Worm (Caenorhabditis elegans) whole organism, L4 larva: ENCODE measurements around the gene Y82E9BR.10.
A peak's percentile ranks its signal among the peaks of the same experiment; 100 is the strongest.
"Not testable (repeated sequence)": the region's sequence is repeated elsewhere in the genome, so short reads cannot be mapped to it uniquely, and the experiment has no call there.

ENCODE experiments used
- D1046.2 ChIP-seq: fragments of 200-800 bp; sonication (Bioruptor generic); IDR thresholded peaks from 2 replicates; pipeline ENCODE4 v1.3.6; 2022; ENCODE audit warnings: missing genetic modification characterization, missing compliant biosample characterization
- F37D6.2 ChIP-seq: sonication (generic microtip); optimal IDR thresholded peaks from 2 replicates; lab custom pipeline; 2016; ENCODE audit warnings: mild to moderate bottlenecking, missing genetic modification characterization, missing compliant biosample characterization
- Y105C5A.15 ChIP-seq: fragments of 200-800 bp; sonication (Bioruptor generic); IDR thresholded peaks from 2 replicates; pipeline ENCODE4 v1.3.6; 2022; ENCODE audit warnings: missing genetic modification characterization, missing compliant biosample characterization
- Y5F2A.4 ChIP-seq: fragments of 200-800 bp; sonication (Bioruptor generic); optimal IDR thresholded peaks from 2 replicates; lab custom pipeline; 2018; ENCODE audit warnings: mild to moderate bottlenecking, missing genetic modification characterization, missing compliant biosample characterization
- Y75B8A.6 ChIP-seq: fragments of 200-800 bp; sonication (Bioruptor generic); IDR thresholded peaks from 2 replicates; pipeline ENCODE4 v1.3.6; 2022; ENCODE audit warnings: missing genetic modification reagents, missing genetic modification characterization, missing compliant biosample characterization
- ZK337.2 ChIP-seq: fragments of 200-800 bp; sonication (Bioruptor generic); IDR thresholded peaks from 2 replicates; pipeline ENCODE4 v1.3.6; 2022; ENCODE audit warnings: missing genetic modification reagents, missing genetic modification characterization, missing compliant biosample characterization
- aha-1 ChIP-seq: fragments of 150-350 bp; peaks from one replicate; lab custom pipeline; 2014; ENCODE audit warnings: missing biosample characterization, missing genetic modification characterization
- arid-1 ChIP-seq: fragments of 200-800 bp; sonication (Bioruptor generic); conservative IDR thresholded peaks from 2 replicates; pipeline ENCODE4 v1.3.6; 2022; ENCODE audit warnings: missing genetic modification reagents, missing genetic modification characterization, missing compliant biosample characterization
- attf-4 ChIP-seq: sonication (generic microtip); optimal IDR thresholded peaks from 3 replicates; lab custom pipeline; 2017; ENCODE audit warnings: missing biosample characterization, missing genetic modification characterization
- ceh-20 ChIP-seq: fragments of 200-800 bp; sonication (Bioruptor generic); IDR thresholded peaks from 2 replicates; pipeline ENCODE4 v1.3.6; 2022; ENCODE audit warnings: missing genetic modification reagents, missing genetic modification characterization, missing compliant biosample characterization
- ceh-82 ChIP-seq: sonication (generic microtip); optimal IDR thresholded peaks from 2 replicates; lab custom pipeline; 2017; ENCODE audit warnings: missing biosample characterization, missing genetic modification characterization
- ces-1 ChIP-seq: fragments of 150-350 bp; sonication (generic microtip); optimal IDR thresholded peaks from 4 replicates; lab custom pipeline; 2014; ENCODE audit warnings: missing biosample characterization, missing genetic modification reagents, missing genetic modification characterization
- cey-2 ChIP-seq: sonication (generic microtip); optimal IDR thresholded peaks from 3 replicates; lab custom pipeline; 2017; ENCODE audit warnings: missing genetic modification characterization, mild to moderate bottlenecking, missing compliant biosample characterization, antibody characterized with exemption, borderline replicate concordance; ENCODE audit not compliant: insufficient read depth
- daf-16 ChIP-seq, 3 experiments: sonication (generic microtip); optimal IDR thresholded peaks; 2 replicates each; lab custom pipeline; 2016 to 2017; ENCODE audit warnings: missing genetic modification characterization in 3 of 3, missing genetic modification reagents in 3 of 3, mild to moderate bottlenecking in 2 of 3, missing compliant biosample characterization in 2 of 3, missing biosample characterization in 1 of 3, moderate library complexity in 1 of 3
- dmd-6 ChIP-seq: fragments of 200-800 bp; sonication (Bioruptor generic); IDR thresholded peaks from 2 replicates; pipeline ENCODE4 v1.3.6; 2022; ENCODE audit warnings: missing genetic modification reagents, missing genetic modification characterization, missing compliant biosample characterization
- dmd-8 ChIP-seq: fragments of 200-800 bp; sonication (Bioruptor generic); IDR thresholded peaks from 2 replicates; pipeline ENCODE4 v1.3.6; 2022; ENCODE audit warnings: missing genetic modification characterization, missing compliant biosample characterization
- egl-27 ChIP-seq: sonication (generic microtip); optimal IDR thresholded peaks from 3 replicates; lab custom pipeline; 2017; ENCODE audit warnings: missing biosample characterization, missing genetic modification reagents, missing genetic modification characterization
- egl-43 ChIP-seq: fragments of 200-800 bp; sonication (Bioruptor generic); IDR thresholded peaks from 2 replicates; pipeline ENCODE4 v1.3.6; 2022; ENCODE audit warnings: missing genetic modification reagents, missing genetic modification characterization, missing compliant biosample characterization
- hif-1 ChIP-seq, 2 experiments: sonication (generic microtip); optimal IDR thresholded peaks; 2 replicates each; lab custom pipeline; 2016 to 2017; ENCODE audit warnings: missing compliant biosample characterization in 2 of 2, missing genetic modification characterization in 2 of 2, missing genetic modification reagents in 2 of 2, missing genotype in 2 of 2, mild to moderate bottlenecking in 1 of 2
- hlh-11 ChIP-seq: fragments of 200-800 bp; sonication (Bioruptor generic); optimal IDR thresholded peaks from 2 replicates; lab custom pipeline; 2018; ENCODE audit warnings: mild to moderate bottlenecking, missing genetic modification characterization, missing compliant biosample characterization
- hlh-30 ChIP-seq: sonication (generic microtip); optimal IDR thresholded peaks from 2 replicates; lab custom pipeline; 2017; ENCODE audit warnings: antibody characterized with exemption, mild to moderate bottlenecking, missing genetic modification characterization, missing compliant biosample characterization; ENCODE audit not compliant: insufficient read depth
- lim-7 ChIP-seq: fragments of 200-800 bp; sonication (Bioruptor generic); IDR thresholded peaks from 2 replicates; pipeline ENCODE4 v1.3.6; 2022; ENCODE audit warnings: missing genetic modification characterization, missing compliant biosample characterization
- lin-1 ChIP-seq: fragments of 200-800 bp; sonication (Bioruptor generic); IDR thresholded peaks from 2 replicates; pipeline ENCODE4 v1.3.6; 2022; ENCODE audit warnings: missing genetic modification reagents, missing genetic modification characterization, missing compliant biosample characterization
- lin-13 ChIP-seq: fragments of 150-350 bp; optimal IDR thresholded peaks from 2 replicates; lab custom pipeline; 2014; ENCODE audit warnings: missing biosample characterization, missing genetic modification reagents, missing genetic modification characterization
- lin-15B ChIP-seq: fragments of 150-350 bp; sonication (generic microtip); optimal IDR thresholded peaks from 3 replicates; lab custom pipeline; 2014; ENCODE audit warnings: missing biosample characterization, missing genetic modification characterization
- lin-29 ChIP-seq: fragments of 200-800 bp; sonication (Bioruptor generic); IDR thresholded peaks from 2 replicates; pipeline ENCODE4 v1.3.6; 2022; ENCODE audit warnings: missing genetic modification reagents, missing genetic modification characterization, missing compliant biosample characterization
- lsy-2 ChIP-seq, 2 experiments: fragments of 150-350 bp in 1 of 2; sonication (generic microtip) in 1 of 2; optimal IDR thresholded peaks; 2 replicates each; lab custom pipeline; 2014 to 2017; ENCODE audit warnings: missing biosample characterization in 2 of 2, missing genetic modification characterization in 2 of 2
- madf-5 ChIP-seq, 2 experiments: fragments of 200-800 bp; sonication (Bioruptor generic); IDR thresholded peaks; 2 replicates each; pipeline ENCODE4 v1.3.6; 2022; ENCODE audit warnings: missing compliant biosample characterization in 2 of 2, missing genetic modification characterization in 2 of 2
- mdl-1 ChIP-seq, 2 experiments: fragments of 150-350 bp in 1 of 2; sonication (generic microtip) in 1 of 2; optimal IDR thresholded peaks; 2 replicates each; lab custom pipeline; 2014 to 2017; ENCODE audit warnings: missing biosample characterization in 2 of 2, missing genetic modification characterization in 2 of 2
- nhr-11 ChIP-seq: fragments of 150-350 bp; optimal IDR thresholded peaks from 2 replicates; lab custom pipeline; 2014; ENCODE audit warnings: missing biosample characterization, missing genetic modification characterization
- nhr-111 ChIP-seq: fragments of 200-800 bp; sonication (Bioruptor generic); optimal IDR thresholded peaks from 2 replicates; lab custom pipeline; 2018; ENCODE audit warnings: mild to moderate bottlenecking, missing genetic modification characterization, missing compliant biosample characterization
- nhr-28 ChIP-seq: fragments of 150-350 bp; optimal IDR thresholded peaks from 2 replicates; lab custom pipeline; 2014; ENCODE audit warnings: missing biosample characterization, missing genetic modification characterization
- nhr-41 ChIP-seq: fragments of 200-800 bp; sonication (Bioruptor generic); IDR thresholded peaks from 2 replicates; pipeline ENCODE4 v1.3.6; 2022; ENCODE audit warnings: missing genetic modification reagents, missing genetic modification characterization, missing compliant biosample characterization
- nhr-42 ChIP-seq: fragments of 200-800 bp; sonication (Bioruptor generic); IDR thresholded peaks from 2 replicates; pipeline ENCODE4 v1.3.6; 2022; ENCODE audit warnings: missing genetic modification characterization, missing compliant biosample characterization
- nhr-48 ChIP-seq: sonication (generic microtip); optimal IDR thresholded peaks from 2 replicates; lab custom pipeline; 2016; ENCODE audit warnings: mild to moderate bottlenecking, missing genetic modification characterization, missing compliant biosample characterization
- nhr-77 ChIP-seq: fragments of 150-350 bp; optimal IDR thresholded peaks from 2 replicates; lab custom pipeline; 2014; ENCODE audit warnings: missing biosample characterization, missing genetic modification characterization
- pqm-1 ChIP-seq: sonication (generic microtip); optimal IDR thresholded peaks from 2 replicates; lab custom pipeline; 2017; ENCODE audit warnings: missing biosample characterization, missing genetic modification characterization
- rbr-2 ChIP-seq: sonication (generic microtip); optimal IDR thresholded peaks from 2 replicates; lab custom pipeline; 2016; ENCODE audit warnings: missing genotype, missing genetic modification characterization, missing compliant biosample characterization
- saeg-2 ChIP-seq: fragments of 200-800 bp; sonication (Bioruptor generic); IDR thresholded peaks from 2 replicates; pipeline ENCODE4 v1.3.6; 2022; ENCODE audit warnings: missing genetic modification reagents, missing genetic modification characterization, missing compliant biosample characterization
- sdz-12 ChIP-seq: fragments of 200-800 bp; sonication (Bioruptor generic); optimal IDR thresholded peaks from 2 replicates; lab custom pipeline; 2018; ENCODE audit warnings: mild to moderate bottlenecking, missing genetic modification characterization, missing compliant biosample characterization
- set-16 ChIP-seq: fragments of 200-800 bp; sonication (Bioruptor generic); IDR thresholded peaks from 2 replicates; pipeline ENCODE4 v1.3.6; 2022; ENCODE audit warnings: missing genetic modification reagents, missing genetic modification characterization, missing compliant biosample characterization
- snpc-1.2 ChIP-seq: fragments of 200-800 bp; sonication (Bioruptor generic); IDR thresholded peaks from 2 replicates; pipeline ENCODE4 v1.3.6; 2022; ENCODE audit warnings: missing genetic modification reagents, missing genetic modification characterization, missing compliant biosample characterization
- spr-1 ChIP-seq: sonication (generic microtip); optimal IDR thresholded peaks from 2 replicates; lab custom pipeline; 2016; ENCODE audit warnings: mild to moderate bottlenecking, missing genetic modification characterization, missing compliant biosample characterization
- spr-3 ChIP-seq: fragments of 200-800 bp; sonication (Bioruptor generic); optimal IDR thresholded peaks from 2 replicates; lab custom pipeline; 2018; ENCODE audit warnings: mild to moderate bottlenecking, missing genetic modification characterization, missing compliant biosample characterization
- tra-1 ChIP-seq: fragments of 200-800 bp; sonication (Bioruptor generic); IDR thresholded peaks from 2 replicates; pipeline ENCODE4 v1.3.6; 2022; ENCODE audit warnings: missing genetic modification reagents, missing genetic modification characterization, missing compliant biosample characterization
- unc-130 ChIP-seq: sonication (generic microtip); optimal IDR thresholded peaks from 2 replicates; lab custom pipeline; 2016; ENCODE audit warnings: missing genetic modification reagents, missing genetic modification characterization, missing compliant biosample characterization
- zfp-2 ChIP-seq: sonication (generic microtip); optimal IDR thresholded peaks from 2 replicates; lab custom pipeline; 2016; ENCODE audit warnings: mild to moderate bottlenecking, missing genetic modification characterization, missing compliant biosample characterization
- zfp-3 ChIP-seq: fragments of 200-800 bp; sonication (Bioruptor generic); conservative IDR thresholded peaks from 2 replicates; pipeline ENCODE4 v1.3.6; 2022; ENCODE audit warnings: missing genetic modification reagents, missing genetic modification characterization, missing compliant biosample characterization

The Y82E9BR.10 gene

DNA sequence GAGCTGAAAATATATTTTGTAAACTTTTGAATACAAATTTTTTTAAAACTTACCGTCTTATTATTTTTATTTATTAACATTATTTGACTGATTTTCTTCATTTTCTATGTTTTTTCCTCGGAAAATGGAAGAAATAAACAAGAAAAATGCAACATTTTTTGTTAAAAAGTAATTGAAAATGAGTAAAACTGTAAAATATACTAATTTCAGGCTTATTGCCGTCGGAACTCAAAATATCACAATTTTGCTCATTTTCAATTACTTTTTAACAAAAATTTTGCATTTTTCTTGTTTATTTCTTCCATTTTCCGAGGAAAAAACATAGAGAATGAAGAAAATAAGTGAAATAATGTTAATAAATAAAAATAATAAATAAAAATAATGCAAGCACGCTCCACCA lies at the start of gene Y82E9BR.10:
Y82E9BR.10 (minus strand) TSS at position 101 of the 400 bp plus-strand sequence.
- not testable (repeated sequence) for TF ChIP-seq ces-1, cey-2, pqm-1

DNA sequence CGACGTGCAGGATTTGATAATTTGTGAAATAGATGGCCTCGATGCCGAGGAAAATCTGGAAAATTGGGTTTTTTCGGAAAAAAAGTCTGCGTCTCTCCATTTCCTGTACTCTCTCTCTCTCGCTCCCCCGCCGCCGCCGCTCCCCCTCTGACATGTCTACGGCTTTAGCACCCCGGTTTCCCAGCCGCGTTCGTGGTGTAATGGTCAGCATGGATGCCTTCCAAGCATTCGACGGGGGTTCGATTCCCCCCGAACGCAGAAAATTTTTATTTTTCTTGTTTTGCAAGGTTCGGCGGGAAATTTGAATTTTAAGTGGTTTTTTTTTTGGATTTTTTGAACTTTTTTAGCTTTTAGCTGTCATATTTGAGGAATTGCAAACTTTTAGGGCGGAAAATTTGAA lies 48.9 kb upstream of the Y82E9BR.10 start:
- TF ChIP-seq lsy-2 (tag; optimal IDR thresholded peaks at IDR 0.05; lab: Kevin White, UChicago) (peak; percentile 43 to 79), hlh-11 (peak; percentile 52), tra-1 (peak; percentile 83), pqm-1 (no peak), arid-1 (GFP tag; lab: Robert Waterston, UW) (peak; percentile 92), nhr-11 (tag; lab: Kevin White, UChicago) (peak; percentile 53), D1046.2 (GFP tag; lab: Robert Waterston, UW) (peak; percentile 87; the same call in 1 of the 2 replicates), lin-29 (GFP tag; lab: Robert Waterston, UW) (no peak), mdl-1 (tag; optimal IDR thresholded peaks at IDR 0.05; lab: Kevin White, UChicago) (peak in 1 of 2 experiments; percentile 26), ZK337.2 (GFP tag; lab: Robert Waterston, UW) (peak; percentile 61; the same call in 1 of the 2 replicates), Y5F2A.4 (peak; percentile 21), nhr-41 (peak; percentile 85; the same call in 1 of the 2 replicates), nhr-28 (no peak), Y105C5A.15 (peak; percentile 84; the same call in 1 of the 2 replicates), hlh-30 (tag; lab: Kevin White, UChicago) (peak; percentile 15), ceh-20 (GFP tag; lab: Robert Waterston, UW) (peak; percentile 80), F37D6.2 (tag; lab: Kevin White, UChicago) (peak; percentile 45), lin-13 (GFP tag; lab: Kevin White, UChicago) (peak; percentile 94), set-16 (GFP tag; lab: Robert Waterston, UW) (peak; percentile 90), rbr-2 (tag; lab: Kevin White, UChicago) (peak; percentile 70), lin-15B (tag; lab: Kevin White, UChicago) (no peak), ceh-82 (tag; lab: Kevin White, UChicago) (no peak), Y75B8A.6 (GFP tag; lab: Robert Waterston, UW) (peak; percentile 84), lin-1 (GFP tag; lab: Robert Waterston, UW) (peak; percentile 80), hif-1 (tag; optimal IDR thresholded peaks at IDR 0.05; lab: Kevin White, UChicago) (peak in 1 of 2 experiments; percentile 59), zfp-3 (GFP tag; lab: Robert Waterston, UW) (0 out of 2 replicates have a peak, but pooled peaks have one; percentile 60), unc-130 (GFP tag; lab: Kevin White, UChicago) (peak; percentile 21), spr-1 (tag; lab: Kevin White, UChicago) (peak; percentile 75), dmd-6 (GFP tag; lab: Robert Waterston, UW) (peak; percentile 53), nhr-77 (peak; percentile 39), zfp-2 (tag; lab: Kevin White, UChicago) (peak; percentile 67), sdz-12 (GFP tag; lab: Kevin White, UChicago) (peak; percentile 52), spr-3 (GFP tag; lab: Kevin White, UChicago) (peak; percentile 69), nhr-42 (peak; percentile 70), snpc-1.2 (GFP tag; lab: Robert Waterston, UW) (peak; percentile 84), lim-7 (GFP tag; lab: Robert Waterston, UW) (peak; percentile 90), nhr-111 (GFP tag; lab: Kevin White, UChicago) (peak; percentile 77), aha-1 (tag; lab: Kevin White, UChicago) (peak; percentile 98), egl-27 (tag; lab: Kevin White, UChicago) (no peak), attf-4 (tag; lab: Kevin White, UChicago) (no peak), egl-43 (GFP tag; lab: Robert Waterston, UW) (peak; percentile 95), madf-5 (GFP tag; IDR thresholded peaks at IDR 0.05; lab: Robert Waterston, UW) (peak; percentile 87 to 96), saeg-2 (GFP tag; lab: Robert Waterston, UW) (peak; percentile 82), daf-16 (GFP tag; optimal IDR thresholded peaks at IDR 0.05; lab: Kevin White, UChicago) (peak; percentile 37 to 52), daf-16 (tag; optimal IDR thresholded peaks at IDR 0.05; lab: Kevin White, UChicago) (peak; percentile 58), nhr-48 (tag; lab: Kevin White, UChicago) (no peak), dmd-8 (GFP tag; lab: Robert Waterston, UW) (peak; percentile 77; the same call in 1 of the 2 replicates)
